Worm (Caenorhabditis elegans) whole organism, L3 larva: ENCODE measurements around the gene clec-133.

Experiments
- mdl-1 ChIP-seq: fragments of 150-350 bp; optimal IDR thresholded peaks from 2 replicates; lab custom pipeline; 2014; ENCODE audit warnings: missing biosample characterization, missing genetic modification characterization
- nhr-25 ChIP-seq: sonication (generic microtip); optimal IDR thresholded peaks from 2 replicates; lab custom pipeline; 2017; ENCODE audit warnings: missing biosample characterization, missing genetic modification characterization
- pha-4 ChIP-seq: fragments of 150-350 bp; optimal IDR thresholded peaks from 2 replicates; lab custom pipeline; 2014; ENCODE audit warnings: missing biosample characterization, missing genetic modification reagents, missing genetic modification characterization

DNA sequence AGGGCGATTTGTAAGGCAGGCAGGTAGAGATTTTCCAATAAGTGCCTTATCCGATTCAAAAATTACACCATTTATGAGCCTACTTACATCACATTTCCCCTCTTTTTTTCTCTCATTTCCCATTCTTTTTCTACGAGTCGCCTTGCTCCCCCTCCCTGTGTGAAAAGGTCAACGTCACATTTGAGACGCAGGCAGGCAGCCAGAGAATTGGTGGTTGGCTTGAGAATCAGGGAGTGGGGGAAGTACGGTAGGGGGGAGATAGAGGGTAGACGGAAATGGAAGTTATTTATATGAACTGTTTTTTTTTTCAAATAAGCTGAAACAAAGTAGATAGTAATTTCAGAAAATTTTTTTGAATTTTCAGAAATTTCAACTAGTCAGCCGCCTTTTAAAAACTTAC, 38.4 kb downstream of the clec-133 start:
- TF ChIP-seq mdl-1, result no peak
- no peak for TF ChIP-seq nhr-25 (tag; lab: Kevin White, UChicago)
- no peak for TF ChIP-seq pha-4 (tag; lab: Kevin White, UChicago)
